Fruit fly (Drosophila melanogaster): ENCODE results near the gene CG42393.

DNA sequence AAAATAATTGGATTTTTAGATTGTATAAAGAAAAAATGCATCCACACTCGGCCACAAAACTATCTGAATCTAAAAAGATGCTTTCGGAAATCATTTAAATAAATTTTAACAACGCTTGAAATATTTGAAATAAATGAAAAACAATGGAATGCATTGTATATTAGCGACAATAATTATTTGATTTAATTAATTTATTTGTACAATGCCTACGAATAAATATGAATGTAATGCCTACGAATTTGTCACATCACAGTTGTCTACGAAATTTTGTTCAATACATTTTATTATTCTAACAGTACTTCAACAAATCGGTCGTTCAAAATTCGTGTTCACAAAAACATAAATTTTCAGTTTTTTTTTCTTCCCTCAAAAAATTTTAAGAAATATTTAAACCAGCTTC, 2.5 kb upstream of the CG42393 start, which contains the start of gene CG32192:
- TF ChIP-seq CTCF (optimal IDR thresholded peaks at IDR 0.05) (no peak), CG8478 (optimal IDR thresholded peaks at IDR 0.05) (no peak)
